Worm (Caenorhabditis elegans) whole organism, L4 larva: ENCODE data around the gene T09F3.7.

ENCODE experiments used
- attf-4 ChIP-seq: sonication (generic microtip); optimal IDR thresholded peaks from 3 replicates; lab custom pipeline; 2017; ENCODE audit warnings: missing biosample characterization, missing genetic modification characterization
- lin-39 ChIP-seq: fragments of 150-350 bp; optimal IDR thresholded peaks from 2 replicates; lab custom pipeline; 2014; ENCODE audit warnings: missing biosample characterization, missing genetic modification reagents, missing genetic modification characterization
- rbr-2 ChIP-seq: sonication (generic microtip); optimal IDR thresholded peaks from 2 replicates; lab custom pipeline; 2016; ENCODE audit warnings: missing genotype, missing genetic modification characterization, missing compliant biosample characterization
- zip-2 ChIP-seq: fragments of 150-350 bp; optimal IDR thresholded peaks from 2 replicates; lab custom pipeline; 2014; ENCODE audit warnings: missing biosample characterization, missing genetic modification characterization

DNA sequence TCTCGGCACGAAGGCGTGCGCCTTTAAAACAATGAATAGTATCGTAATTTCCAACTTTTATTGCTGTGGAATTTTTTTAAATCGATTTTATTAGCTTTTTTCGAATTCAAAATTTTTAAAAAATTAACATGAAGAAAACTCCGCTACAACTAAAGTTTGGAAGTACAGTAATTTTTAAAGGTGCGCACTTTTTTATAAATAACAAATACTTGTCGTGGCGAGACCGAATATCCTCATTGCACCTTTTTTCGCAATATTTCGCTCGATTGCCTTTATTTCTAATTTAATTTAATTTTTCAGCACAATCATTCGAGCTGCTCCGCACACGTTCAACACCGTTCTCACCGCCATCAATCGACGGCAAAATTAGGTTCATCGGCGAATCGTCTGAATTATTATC lies at the start of gene T09F3.7, which contains the start of gene T09F3.2:
- TF ChIP-seq rbr-2 (tag; lab: Kevin White, UChicago) (no peak), lin-39 (tag; lab: Kevin White, UChicago) (no peak), zip-2 (tag; lab: Kevin White, UChicago) (no peak), attf-4 (tag; lab: Kevin White, UChicago) (no peak)
